Worm (Caenorhabditis elegans): Measurements from ENCODE around the gene F52E1.5.

Gene F52E1.5

ce11 chrV:8403916-8404315, 24.6 kb downstream of the F52E1.5 start:
- TF ChIP-seq aha-1 (tag; optimal IDR thresholded peaks at IDR 0.05) (no peak), nhr-85 (tag) (peak; percentile 59)

- TF ChIP-seq hlh-17 (GFP tag; optimal IDR thresholded peaks at IDR 0.05; ENCODE audit: borderline replicate concordance) (no peak), zag-1 (tag; optimal IDR thresholded peaks at IDR 0.05) (no peak), unc-130 (tag; optimal IDR thresholded peaks at IDR 0.05) (no peak), lin-13 (GFP tag; optimal IDR thresholded peaks at IDR 0.05) (no peak), ztf-11 (tag; optimal IDR thresholded peaks at IDR 0.05) (no peak), unc-62 (GFP tag; optimal IDR thresholded peaks at IDR 0.05) (no peak), ces-1 (GFP tag; optimal IDR thresholded peaks at IDR 0.05) (no peak), elt-3 (tag; optimal IDR thresholded peaks at IDR 0.05) (peak in 3 of 6 experiments; percentile 44 to 59 (median 54)), nhr-76 (tag; optimal IDR thresholded peaks at IDR 0.05) (no peak), vab-15 (tag; optimal IDR thresholded peaks at IDR 0.05) (no peak), blmp-1 (tag; optimal IDR thresholded peaks at IDR 0.05) (peak; percentile 59), snu-23 (GFP tag; optimal IDR thresholded peaks at IDR 0.05) (no peak), C16A3.4 (tag; optimal IDR thresholded peaks at IDR 0.05) (no peak), nhr-90 (tag; optimal IDR thresholded peaks at IDR 0.05; ENCODE audit: poor library complexity) (no peak), tbx-2 (tag; optimal IDR thresholded peaks at IDR 0.05) (no peak), unc-30 (tag; optimal IDR thresholded peaks at IDR 0.05) (no peak), elt-2 (tag; optimal IDR thresholded peaks at IDR 0.05) (no peak), swsn-7 (tag; optimal IDR thresholded peaks at IDR 0.05) (no peak)
These were observed 25.0 kb downstream of the F52E1.5 start for ce11 chrV:8404339-8404738.

DNA sequence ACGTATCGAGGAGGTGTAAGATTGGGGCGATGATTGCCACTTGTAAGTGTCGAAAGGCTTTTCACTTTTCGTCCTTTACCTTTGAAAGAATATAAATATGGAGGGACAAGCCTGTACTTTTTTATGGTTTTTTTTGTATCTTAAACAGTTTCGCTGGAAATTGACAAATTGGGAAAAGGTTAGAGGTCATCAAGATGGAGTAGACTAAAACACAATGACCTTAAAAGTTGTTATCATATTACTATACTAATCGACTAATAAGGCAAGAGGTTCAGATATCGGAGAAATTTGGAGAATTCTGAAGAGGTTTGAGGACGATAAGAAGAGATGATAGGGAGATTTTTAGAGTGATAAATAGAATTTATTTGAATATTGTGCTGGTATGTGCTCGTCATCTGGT, 26.8 kb downstream of the F52E1.5 start:
- TF ChIP-seq elt-3 (tag; optimal IDR thresholded peaks at IDR 0.05) = peak in 2 of 6 experiments; percentile 28 to 30
- no peak for TF ChIP-seq nhr-19 (GFP tag; conservative IDR thresholded peaks at IDR 0.05)
- TF ChIP-seq pqm-1 (tag; optimal IDR thresholded peaks at IDR 0.05) = no peak
- peak; percentile 67 for TF ChIP-seq nhr-85 (tag)
- no peak for TF ChIP-seq mab-9 (GFP tag; IDR thresholded peaks at IDR 0.05)

ce11 chrV:8406911-8407310, 27.6 kb downstream of the F52E1.5 start:
- TF ChIP-seq fos-1 (tag; optimal IDR thresholded peaks at IDR 0.05) = no peak
- TF ChIP-seq nhr-19 (GFP tag; conservative IDR thresholded peaks at IDR 0.05) = no peak
- no peak for TF ChIP-seq hlh-4 (tag; optimal IDR thresholded peaks at IDR 0.05)
- TF ChIP-seq efl-1 (optimal IDR thresholded peaks at IDR 0.05) = no peak
- no peak for TF ChIP-seq efl-1 (GFP tag; optimal IDR thresholded peaks at IDR 0.05 in 1 of 2)
- no peak for TF ChIP-seq zag-1 (tag; optimal IDR thresholded peaks at IDR 0.05)
- TF ChIP-seq nhr-71 (tag; optimal IDR thresholded peaks at IDR 0.05) = peak; percentile 30
- no peak for TF ChIP-seq ceh-63 (GFP tag; optimal IDR thresholded peaks at IDR 0.05)
- TF ChIP-seq unc-62 (GFP tag; optimal IDR thresholded peaks at IDR 0.05) = no peak
- TF ChIP-seq hlh-17 (GFP tag; optimal IDR thresholded peaks at IDR 0.05; ENCODE audit: borderline replicate concordance) = no peak
- TF ChIP-seq dpl-1 (GFP tag; optimal IDR thresholded peaks at IDR 0.05) = no peak
- no peak for TF ChIP-seq fkh-10 (GFP tag; optimal IDR thresholded peaks at IDR 0.05)
- peak; percentile 27 for TF ChIP-seq C16A3.4 (tag; optimal IDR thresholded peaks at IDR 0.05)
- TF ChIP-seq ceh-8 (GFP tag; optimal IDR thresholded peaks at IDR 0.05) = no peak
- peak; percentile 92 for TF ChIP-seq nhr-85 (tag)
- TF ChIP-seq ceh-82 (tag; optimal IDR thresholded peaks at IDR 0.05) = no peak
- peak; percentile 80 for TF ChIP-seq pag-3 (tag; optimal IDR thresholded peaks at IDR 0.05; ENCODE audit: borderline replicate concordance, insufficient read depth)
- TF ChIP-seq ces-1 (GFP tag; optimal IDR thresholded peaks at IDR 0.05) = no peak
- no peak for TF ChIP-seq lin-15B (tag; optimal IDR thresholded peaks at IDR 0.05)
- no peak for TF ChIP-seq fkh-4 (tag; optimal IDR thresholded peaks at IDR 0.05; ENCODE audit: borderline replicate concordance)
- TF ChIP-seq xbp-1 (tag; optimal IDR thresholded peaks at IDR 0.05) = no peak
- TF ChIP-seq irx-1 (tag; optimal IDR thresholded peaks at IDR 0.05) = no peak
- no peak for TF ChIP-seq sptf-1 (tag; optimal IDR thresholded peaks at IDR 0.05)
- no peak for TF ChIP-seq nhr-11 (tag; optimal IDR thresholded peaks at IDR 0.05)
- peak in 1 of 2 experiments; percentile 6 for TF ChIP-seq mdl-1 (tag; optimal IDR thresholded peaks at IDR 0.05)
- TF ChIP-seq elt-2 (tag; optimal IDR thresholded peaks at IDR 0.05) = no peak
- peak in 1 of 2 experiments; percentile 49 for TF ChIP-seq lin-35 (GFP tag; optimal IDR thresholded peaks at IDR 0.05)
- TF ChIP-seq snu-23 (GFP tag; optimal IDR thresholded peaks at IDR 0.05) = peak; percentile 59
- TF ChIP-seq lsy-2 (tag; optimal IDR thresholded peaks at IDR 0.05) = peak in 1 of 2 experiments; percentile 19
- TF ChIP-seq blmp-1 (tag; optimal IDR thresholded peaks at IDR 0.05) = peak; percentile 77
- TF ChIP-seq mab-9 (GFP tag; IDR thresholded peaks at IDR 0.05) = no peak
- TF ChIP-seq nhr-90 (tag; optimal IDR thresholded peaks at IDR 0.05; ENCODE audit: poor library complexity) = peak; percentile 27
- TF ChIP-seq nhr-237 (tag; optimal IDR thresholded peaks at IDR 0.05) = no peak
- peak; percentile 35 for TF ChIP-seq mep-1 (tag; optimal IDR thresholded peaks at IDR 0.05)
- TF ChIP-seq Y116A8C.19 (tag; optimal IDR thresholded peaks at IDR 0.05; ENCODE audit: borderline replicate concordance) = no peak
